Worm (Caenorhabditis elegans) whole organism, late embryonic: ENCODE data around the gene C45G9.4.
"Not testable (repeated sequence)": the region's sequence is repeated elsewhere in the genome, so short reads cannot be mapped to it uniquely, and the experiment has no call there.

Experiments
- C08G9.2 ChIP-seq: sonication (generic microtip); optimal IDR thresholded peaks from 2 replicates; lab custom pipeline; 2016; ENCODE audit warnings: mild to moderate bottlenecking, missing genetic modification characterization, moderate library complexity, missing compliant biosample characterization
- C38D4.7 ChIP-seq: fragments of 200-800 bp; sonication (Bioruptor generic); optimal IDR thresholded peaks from 2 replicates; lab custom pipeline; 2018; ENCODE audit warnings: mild to moderate bottlenecking, missing genetic modification characterization, moderate library complexity, missing compliant biosample characterization
- F13H6.1 ChIP-seq: sonication (generic microtip); optimal IDR thresholded peaks from 2 replicates; lab custom pipeline; 2016; ENCODE audit warnings: missing genetic modification characterization, missing compliant biosample characterization
- K09A11.1 ChIP-seq: sonication (generic microtip); optimal IDR thresholded peaks from 2 replicates; lab custom pipeline; 2017; ENCODE audit warnings: antibody characterized with exemption, mild to moderate bottlenecking, missing genetic modification characterization, missing compliant biosample characterization; ENCODE audit not compliant: insufficient read depth
- Y22D7AL.16 ChIP-seq: sonication (generic microtip); optimal IDR thresholded peaks from 2 replicates; lab custom pipeline; 2016; ENCODE audit warnings: missing genetic modification characterization, missing compliant biosample characterization
- ahr-1 ChIP-seq: sonication (generic microtip); optimal IDR thresholded peaks from 2 replicates; lab custom pipeline; 2016; ENCODE audit warnings: missing genetic modification characterization, missing compliant biosample characterization
- ama-1 ChIP-seq: fragments of 150-350 bp; optimal IDR thresholded peaks from 2 replicates; lab custom pipeline; 2014
- ceh-14 ChIP-seq: sonication (generic microtip); optimal IDR thresholded peaks from 2 replicates; lab custom pipeline; 2016; ENCODE audit warnings: missing genotype, missing genetic modification characterization, missing compliant biosample characterization
- ceh-18 ChIP-seq: sonication (generic microtip); optimal IDR thresholded peaks from 2 replicates; lab custom pipeline; 2016; ENCODE audit warnings: missing genetic modification characterization, missing compliant biosample characterization
- ceh-2 ChIP-seq: sonication (generic microtip); optimal IDR thresholded peaks from 2 replicates; lab custom pipeline; 2016; ENCODE audit warnings: missing genotype, missing genetic modification characterization, missing compliant biosample characterization
- ceh-24 ChIP-seq: sonication (generic microtip); optimal IDR thresholded peaks from 2 replicates; lab custom pipeline; 2016; ENCODE audit warnings: mild to moderate bottlenecking, missing genetic modification characterization, missing compliant biosample characterization
- ceh-30 ChIP-seq: fragments of 150-350 bp; optimal IDR thresholded peaks from 2 replicates; lab custom pipeline; 2014; ENCODE audit warnings: missing biosample characterization, missing genetic modification characterization
- ceh-34 ChIP-seq: sonication (generic microtip); optimal IDR thresholded peaks from 2 replicates; lab custom pipeline; 2016; ENCODE audit warnings: mild to moderate bottlenecking, missing genetic modification characterization, missing compliant biosample characterization
- ceh-45 ChIP-seq: fragments of 200-800 bp; sonication (Bioruptor generic); IDR thresholded peaks from 2 replicates; pipeline ENCODE4 v1.3.6; 2022; ENCODE audit warnings: missing genetic modification reagents, missing genetic modification characterization, missing compliant biosample characterization
- ceh-48 ChIP-seq: sonication (generic microtip); optimal IDR thresholded peaks from 2 replicates; lab custom pipeline; 2016; ENCODE audit warnings: missing genetic modification characterization, inconsistent platforms, missing compliant biosample characterization
- ceh-6 ChIP-seq: fragments of 200-800 bp; sonication (Bioruptor generic); optimal IDR thresholded peaks from 2 replicates; lab custom pipeline; 2018; ENCODE audit warnings: mild to moderate bottlenecking, missing genetic modification characterization, missing compliant biosample characterization
- dmd-4 ChIP-seq: sonication (generic microtip); optimal IDR thresholded peaks from 2 replicates; lab custom pipeline; 2016; ENCODE audit warnings: borderline replicate concordance, missing genetic modification characterization, missing compliant biosample characterization
- dve-1 ChIP-seq: sonication (generic microtip); optimal IDR thresholded peaks from 2 replicates; lab custom pipeline; 2017; ENCODE audit warnings: antibody characterized with exemption, mild to moderate bottlenecking, missing genetic modification characterization, missing compliant biosample characterization
- elt-4 ChIP-seq: sonication (generic microtip); optimal IDR thresholded peaks from 2 replicates; lab custom pipeline; 2016; ENCODE audit warnings: missing genetic modification characterization, missing compliant biosample characterization
- ets-4 ChIP-seq: sonication (generic microtip); optimal IDR thresholded peaks from 2 replicates; lab custom pipeline; 2016; ENCODE audit warnings: missing genetic modification characterization, missing compliant biosample characterization
- eyg-1 ChIP-seq: sonication (generic microtip); optimal IDR thresholded peaks from 2 replicates; lab custom pipeline; 2016; ENCODE audit warnings: missing genotype, missing genetic modification characterization, missing compliant biosample characterization
- fkh-10 ChIP-seq: fragments of 150-350 bp; optimal IDR thresholded peaks from 2 replicates; lab custom pipeline; 2014; ENCODE audit warnings: missing biosample characterization, missing genetic modification reagents, missing genetic modification characterization
- fkh-6 ChIP-seq: sonication (generic microtip); optimal IDR thresholded peaks from 2 replicates; lab custom pipeline; 2016; ENCODE audit warnings: missing genetic modification characterization, missing compliant biosample characterization
- gmeb-2 ChIP-seq: sonication (generic microtip); optimal IDR thresholded peaks from 2 replicates; lab custom pipeline; 2016; ENCODE audit warnings: missing genetic modification characterization, inconsistent platforms, missing compliant biosample characterization
- hlh-13 ChIP-seq: fragments of 200-800 bp; sonication (Bioruptor generic); optimal IDR thresholded peaks from 2 replicates; lab custom pipeline; 2018; ENCODE audit warnings: mild to moderate bottlenecking, missing genetic modification characterization, missing compliant biosample characterization
- hlh-6 ChIP-seq: sonication (generic microtip); optimal IDR thresholded peaks from 2 replicates; lab custom pipeline; 2016; ENCODE audit warnings: missing genotype, missing genetic modification characterization, missing compliant biosample characterization
- hlh-8 ChIP-seq: sonication (generic microtip); optimal IDR thresholded peaks from 2 replicates; lab custom pipeline; 2016; ENCODE audit warnings: missing genotype, missing genetic modification characterization, missing compliant biosample characterization
- lin-11 ChIP-seq: fragments of 200-800 bp; sonication (Bioruptor generic); optimal IDR thresholded peaks from 2 replicates; lab custom pipeline; 2018; ENCODE audit warnings: mild to moderate bottlenecking, missing genetic modification characterization, missing compliant biosample characterization
- mec-3 ChIP-seq: sonication (generic microtip); optimal IDR thresholded peaks from 2 replicates; lab custom pipeline; 2016; ENCODE audit warnings: borderline replicate concordance, missing genetic modification characterization, missing compliant biosample characterization
- nfya-1 ChIP-seq: sonication (generic microtip); optimal IDR thresholded peaks from 2 replicates; lab custom pipeline; 2017; ENCODE audit warnings: missing genetic modification characterization, mild to moderate bottlenecking, missing compliant biosample characterization, antibody characterized with exemption, moderate library complexity
- nhr-11 ChIP-seq: fragments of 150-350 bp; optimal IDR thresholded peaks from 2 replicates; lab custom pipeline; 2014; ENCODE audit warnings: missing biosample characterization, missing genetic modification characterization
- nhr-232 ChIP-seq: sonication (generic microtip); optimal IDR thresholded peaks from 2 replicates; lab custom pipeline; 2016; ENCODE audit warnings: missing genetic modification characterization, missing compliant biosample characterization
- odd-2 ChIP-seq: sonication (generic microtip); optimal IDR thresholded peaks from 2 replicates; lab custom pipeline; 2017; ENCODE audit warnings: antibody characterized with exemption, mild to moderate bottlenecking, missing genetic modification characterization, missing compliant biosample characterization
- pag-3 ChIP-seq: sonication (generic microtip); optimal IDR thresholded peaks from 2 replicates; lab custom pipeline; 2016; ENCODE audit warnings: missing compliant biosample characterization, missing genetic modification characterization, borderline replicate concordance
- pat-9 ChIP-seq: fragments of 200-800 bp; sonication (Bioruptor generic); optimal IDR thresholded peaks from 2 replicates; lab custom pipeline; 2018; ENCODE audit warnings: mild to moderate bottlenecking, missing genetic modification characterization, moderate library complexity, missing compliant biosample characterization
- pha-2 ChIP-seq: sonication (generic microtip); optimal IDR thresholded peaks from 2 replicates; lab custom pipeline; 2017; ENCODE audit warnings: mild to moderate bottlenecking, missing genetic modification characterization, missing compliant biosample characterization
- pqm-1 ChIP-seq: sonication (generic microtip); optimal IDR thresholded peaks from 2 replicates; lab custom pipeline; 2016; ENCODE audit warnings: missing genetic modification characterization, missing compliant biosample characterization
- pros-1 ChIP-seq: fragments of 150-350 bp; optimal IDR thresholded peaks from 2 replicates; lab custom pipeline; 2014; ENCODE audit warnings: missing biosample characterization, missing genetic modification reagents, missing genetic modification characterization
- ref-2 ChIP-seq: sonication (generic microtip); optimal IDR thresholded peaks from 2 replicates; lab custom pipeline; 2016; ENCODE audit warnings: missing genetic modification characterization, missing compliant biosample characterization
- rnt-1 ChIP-seq: sonication (generic microtip); optimal IDR thresholded peaks from 2 replicates; lab custom pipeline; 2016; ENCODE audit warnings: missing genetic modification characterization, missing compliant biosample characterization
- sox-2 ChIP-seq: fragments of 200-800 bp; sonication (Bioruptor generic); IDR thresholded peaks from 2 replicates; pipeline ENCODE4 v1.3.6; 2022; ENCODE audit warnings: missing genetic modification reagents, missing genetic modification characterization, missing compliant biosample characterization
- sox-4 ChIP-seq: sonication (generic microtip); optimal IDR thresholded peaks from 2 replicates; lab custom pipeline; 2017; ENCODE audit warnings: mild to moderate bottlenecking, missing genetic modification characterization, inconsistent platforms, missing compliant biosample characterization
- syd-9 ChIP-seq: sonication (generic microtip); optimal IDR thresholded peaks from 2 replicates; lab custom pipeline; 2016; ENCODE audit warnings: mild to moderate bottlenecking, missing genetic modification characterization, moderate library complexity, missing compliant biosample characterization
- tbx-2 ChIP-seq: sonication (generic microtip); optimal IDR thresholded peaks from 2 replicates; lab custom pipeline; 2016; ENCODE audit warnings: missing genetic modification characterization, missing compliant biosample characterization
- tbx-7 ChIP-seq: sonication (generic microtip); optimal IDR thresholded peaks from 2 replicates; lab custom pipeline; 2016; ENCODE audit warnings: missing genotype, missing genetic modification characterization, missing compliant biosample characterization
- unc-55 ChIP-seq: sonication (generic microtip); optimal IDR thresholded peaks from 2 replicates; lab custom pipeline; 2017; ENCODE audit warnings: missing biosample characterization, missing genetic modification reagents, missing genetic modification characterization
- unc-86 ChIP-seq: sonication (generic microtip); optimal IDR thresholded peaks from 2 replicates; lab custom pipeline; 2016; ENCODE audit warnings: missing genetic modification characterization, missing compliant biosample characterization
- zip-5 ChIP-seq: sonication (generic microtip); optimal IDR thresholded peaks from 2 replicates; lab custom pipeline; 2016; ENCODE audit warnings: missing genetic modification characterization, missing compliant biosample characterization

The C45G9.4 gene

ce11 chrIII:5055709-5056108 lies 6.8 kb upstream of the C45G9.4 start, which contains the start of gene C45G9.9:
Gene C45G9.9, minus strand, starts transcription at chrIII:5055809.
- not testable (repeated sequence) for TF ChIP-seq zip-5 (tag; lab: Kevin White, UChicago); nhr-11 (tag; lab: Kevin White, UChicago); pag-3

ce11 chrIII:5061798-5062197 lies 708 bp upstream of the C45G9.4 start, which contains the start of gene C45G9.10:
Gene C45G9.10, minus strand, starts transcription at chrIII:5061898.
- TF ChIP-seq K09A11.1 (tag; lab: Kevin White, UChicago) (no peak), unc-55 (GFP tag; lab: Kevin White, UChicago) (no peak), ceh-6 (GFP tag; lab: Kevin White, UChicago) (no peak), pqm-1 (tag; lab: Kevin White, UChicago) (no peak), ets-4 (tag; lab: Kevin White, UChicago) (no peak)

ce11 chrIII:5068675-5069233 lies 6.2 kb downstream of the C45G9.4 start, which contains the start of the genes C45G9.11 and C45G9.2:
Gene C45G9.11, minus strand, starts transcription at chrIII:5068725.
Gene C45G9.2, plus strand, starts transcription at chrIII:5069066.
- TF ChIP-seq K09A11.1 (tag; lab: Kevin White, UChicago) (no peak), pros-1 (tag; lab: Kevin White, UChicago) (no peak), hlh-13 (GFP tag; lab: Kevin White, UChicago) (no peak), zip-5 (tag; lab: Kevin White, UChicago) (peak; percentile 81), ceh-48 (tag; lab: Kevin White, UChicago) (no peak), dmd-4 (tag; lab: Kevin White, UChicago) (no peak), mec-3 (tag; lab: Kevin White, UChicago) (peak; percentile 68), ceh-6 (GFP tag; lab: Kevin White, UChicago) (no peak), odd-2 (no peak), dve-1 (no peak), Y22D7AL.16 (tag; lab: Kevin White, UChicago) (no peak), ceh-30 (tag; lab: Kevin White, UChicago) (no peak), ceh-45 (GFP tag; lab: Robert Waterston, UW) (no peak), sox-4 (tag; lab: Kevin White, UChicago) (no peak), ceh-24 (tag; lab: Kevin White, UChicago) (no peak), pat-9 (no peak), C08G9.2 (tag; lab: Kevin White, UChicago) (peak; percentile 96), ref-2 (peak; percentile 81), gmeb-2 (tag; lab: Kevin White, UChicago) (no peak), tbx-7 (tag; lab: Kevin White, UChicago) (peak; percentile 93), ceh-2 (peak; percentile 91), fkh-6 (tag; lab: Kevin White, UChicago) (no peak), C38D4.7 (GFP tag; lab: Kevin White, UChicago) (no peak), fkh-10 (GFP tag; lab: Kevin White, UChicago) (no peak), F13H6.1 (tag; lab: Kevin White, UChicago) (peak; percentile 45), tbx-2 (tag; lab: Kevin White, UChicago) (peak; percentile 85), syd-9 (tag; lab: Kevin White, UChicago) (peak; percentile 44), pha-2 (no peak), nhr-11 (tag; lab: Kevin White, UChicago) (no peak), eyg-1 (no peak), ama-1 (no peak), pag-3 (no peak), sox-2 (GFP tag; lab: Robert Waterston, UW) (no peak), ceh-18 (tag; lab: Kevin White, UChicago) (no peak), lin-11 (no peak), unc-86 (tag; lab: Kevin White, UChicago) (no peak), ceh-14 (peak; percentile 59), hlh-6 (no peak), hlh-8 (tag; lab: Kevin White, UChicago) (peak; percentile 89), nhr-232 (no peak), elt-4 (tag; lab: Kevin White, UChicago) (no peak), ahr-1 (peak; percentile 60), nfya-1 (tag; lab: Kevin White, UChicago) (no peak), rnt-1 (tag; lab: Kevin White, UChicago) (peak; percentile 74), ceh-34 (tag; lab: Kevin White, UChicago) (peak; percentile 47)
